Worm (Caenorhabditis elegans): Measurements from ENCODE around the gene ceh-1.

Gene ceh-1

DNA sequence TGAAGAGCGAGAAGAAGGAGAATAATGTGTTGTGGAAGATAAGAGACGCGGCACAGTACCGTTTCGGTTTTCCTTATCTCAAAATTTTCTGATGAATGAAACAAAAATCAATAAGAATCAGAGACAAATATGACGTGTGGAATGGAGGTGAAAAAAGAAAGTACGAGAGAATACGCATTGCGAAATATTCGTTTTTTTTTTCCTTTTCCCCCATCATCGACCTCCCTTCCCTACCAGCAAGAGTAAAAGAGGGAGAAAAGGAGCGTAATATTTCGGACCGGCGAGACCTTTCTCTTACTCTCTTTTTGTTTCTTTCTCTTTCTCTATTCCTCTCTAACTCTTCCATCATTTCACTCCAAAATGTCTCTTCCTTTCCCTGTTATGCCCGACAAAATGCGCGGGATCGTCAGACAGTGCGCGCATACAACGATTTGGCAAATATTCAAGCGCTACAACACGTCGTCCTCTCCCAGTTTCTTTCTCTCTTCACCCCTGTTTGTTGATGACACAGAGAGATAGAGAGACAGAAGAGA, 8.4 kb upstream of the ceh-1 start:
- TF ChIP-seq scrt-1 (GFP tag; IDR thresholded peaks at IDR 0.05) (no peak), ama-1 (optimal IDR thresholded peaks at IDR 0.05) (no peak), hmbx-1 (tag; optimal IDR thresholded peaks at IDR 0.05) (no peak), tbx-11 (GFP tag; IDR thresholded peaks at IDR 0.05) (no peak), F13C5.2 (tag; optimal IDR thresholded peaks at IDR 0.05) (no peak), hmg-4 (GFP tag; optimal IDR thresholded peaks at IDR 0.05) (no peak)

DNA sequence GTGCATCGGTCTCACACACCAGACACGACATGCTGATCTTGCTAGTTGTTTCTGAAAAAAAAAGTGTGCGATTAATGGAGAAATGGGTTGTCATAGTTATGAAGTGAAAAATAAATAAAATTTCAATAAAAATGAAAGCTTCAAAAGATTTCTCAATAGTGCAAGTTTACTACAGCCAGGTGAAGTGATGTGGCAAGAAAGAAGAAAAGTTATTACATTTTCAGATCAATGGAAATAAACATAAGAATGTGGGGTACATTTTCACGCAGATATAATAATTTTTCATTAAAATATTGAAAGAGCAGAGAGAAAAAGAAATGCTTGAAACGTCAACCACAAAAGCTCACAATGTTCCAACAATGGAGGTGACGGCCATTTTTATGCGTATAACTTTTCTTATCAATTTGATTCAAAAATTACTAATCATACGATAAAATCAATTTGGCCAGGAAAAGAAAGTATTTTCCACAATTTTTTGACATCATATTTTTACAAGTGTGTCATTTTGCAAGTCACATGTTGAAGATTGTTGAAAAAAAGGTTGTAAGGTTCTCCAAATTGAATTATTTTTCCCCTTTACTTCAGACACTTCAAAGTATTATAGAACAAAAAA, 6.4 kb upstream of the ceh-1 start, which contains the start of gene nhr-45:
Gene nhr-45, minus strand, starts transcription at position 51 of the 613 bp plus-strand sequence.
- TF ChIP-seq ets-7 (tag; optimal IDR thresholded peaks at IDR 0.05) (no peak), flt-1 (GFP tag; IDR thresholded peaks at IDR 0.05) (no peak), tra-4 (tag; optimal IDR thresholded peaks at IDR 0.05) (no peak), ama-1 (optimal IDR thresholded peaks at IDR 0.05) (no peak), hnd-1 (tag; optimal IDR thresholded peaks at IDR 0.05) (no peak), aly-1 (tag; optimal IDR thresholded peaks at IDR 0.05) (no peak), F13C5.2 (tag; optimal IDR thresholded peaks at IDR 0.05) (no peak), ceh-36 (tag; optimal IDR thresholded peaks at IDR 0.05) (no peak), sea-1 (GFP tag; conservative IDR thresholded peaks at IDR 0.05) (no peak), hmg-4 (GFP tag; optimal IDR thresholded peaks at IDR 0.05) (no peak), hmbx-1 (tag; optimal IDR thresholded peaks at IDR 0.05) (no peak), tbx-37 (GFP tag; conservative IDR thresholded peaks at IDR 0.05) (no peak), ceh-13 (GFP tag; optimal IDR thresholded peaks at IDR 0.05) (no peak), tbx-11 (GFP tag; IDR thresholded peaks at IDR 0.05) (no peak), pes-1 (GFP tag; IDR thresholded peaks at IDR 0.05) (no peak), B0310.2 (tag; optimal IDR thresholded peaks at IDR 0.05) (no peak), scrt-1 (GFP tag; IDR thresholded peaks at IDR 0.05) (no peak)

DNA sequence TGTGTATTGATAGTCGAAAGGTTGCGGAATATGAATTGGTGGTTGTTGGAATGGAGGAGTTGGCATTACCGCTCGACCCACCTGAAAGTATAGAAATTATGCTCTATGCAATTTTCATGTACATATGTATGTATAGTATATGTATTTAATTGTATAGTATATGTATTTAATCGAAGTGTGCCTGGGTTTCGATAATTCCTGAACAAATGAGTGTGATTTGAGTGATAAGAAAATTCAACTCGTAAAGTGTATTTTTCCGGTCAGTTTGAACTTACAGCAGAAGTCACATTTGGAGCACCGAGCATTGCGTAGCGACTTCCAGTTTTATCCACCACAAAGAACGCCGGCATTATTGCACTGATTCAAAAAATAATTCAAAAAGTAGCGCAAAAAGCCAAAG, 4.7 kb upstream of the ceh-1 start:
- TF ChIP-seq ceh-13 (GFP tag; optimal IDR thresholded peaks at IDR 0.05): no peak
- no peak for TF ChIP-seq scrt-1 (GFP tag; IDR thresholded peaks at IDR 0.05)

DNA sequence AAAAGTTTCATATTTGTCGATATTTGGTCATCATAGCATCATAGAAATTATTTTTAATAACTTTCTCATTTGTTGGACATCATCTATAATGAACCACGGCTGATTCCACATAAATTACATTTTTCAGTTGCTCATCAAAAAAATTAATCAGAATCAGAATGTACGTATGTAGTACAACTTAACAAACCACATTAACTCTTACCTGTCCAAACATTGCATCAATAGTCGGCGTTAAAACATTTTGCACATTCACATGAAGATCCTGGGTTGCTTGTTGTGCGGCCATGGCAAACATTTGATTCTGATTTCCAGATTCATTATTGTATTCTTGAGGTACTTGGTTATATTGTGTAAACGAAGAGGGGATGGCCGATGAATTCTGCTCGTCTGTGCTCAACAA, 4.3 kb upstream of the ceh-1 start:
- TF ChIP-seq tbx-11 (GFP tag; IDR thresholded peaks at IDR 0.05) (no peak), sea-1 (GFP tag; conservative IDR thresholded peaks at IDR 0.05) (no peak), pes-1 (GFP tag; IDR thresholded peaks at IDR 0.05) (no peak), ama-1 (optimal IDR thresholded peaks at IDR 0.05) (no peak), F13C5.2 (tag; optimal IDR thresholded peaks at IDR 0.05) (no peak), ets-7 (tag; optimal IDR thresholded peaks at IDR 0.05) (no peak), hnd-1 (tag; optimal IDR thresholded peaks at IDR 0.05) (no peak), hmg-4 (GFP tag; optimal IDR thresholded peaks at IDR 0.05) (no peak), flt-1 (GFP tag; IDR thresholded peaks at IDR 0.05) (no peak), ceh-13 (GFP tag; optimal IDR thresholded peaks at IDR 0.05) (no peak)

DNA sequence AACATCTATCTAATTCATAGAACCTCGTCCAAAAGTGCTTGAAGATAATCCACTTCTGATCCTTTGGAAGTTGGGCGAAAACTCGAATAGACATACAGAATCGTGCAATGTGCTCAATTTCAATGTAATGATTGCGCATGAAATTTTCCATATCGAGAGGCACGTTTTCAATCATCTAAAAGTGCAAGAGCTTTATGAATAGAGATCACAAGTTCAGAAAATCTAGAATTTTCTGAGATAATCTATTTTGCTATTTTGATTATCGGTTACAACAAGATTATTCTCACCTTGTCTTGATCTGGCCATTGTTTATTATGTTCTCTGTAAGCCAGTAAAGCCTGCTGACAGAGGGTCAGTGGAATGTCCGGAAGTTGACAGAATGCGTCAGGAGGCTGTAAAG, 3.6 kb upstream of the ceh-1 start:
- TF ChIP-seq hmbx-1 (tag; optimal IDR thresholded peaks at IDR 0.05) (no peak), hmg-4 (GFP tag; optimal IDR thresholded peaks at IDR 0.05) (no peak), scrt-1 (GFP tag; IDR thresholded peaks at IDR 0.05) (no peak), ama-1 (optimal IDR thresholded peaks at IDR 0.05) (no peak), tra-4 (tag; optimal IDR thresholded peaks at IDR 0.05) (no peak), sea-1 (GFP tag; conservative IDR thresholded peaks at IDR 0.05) (no peak), aly-1 (tag; optimal IDR thresholded peaks at IDR 0.05) (no peak), ceh-36 (tag; optimal IDR thresholded peaks at IDR 0.05) (no peak), B0310.2 (tag; optimal IDR thresholded peaks at IDR 0.05) (no peak), ceh-13 (GFP tag; optimal IDR thresholded peaks at IDR 0.05) (no peak), hnd-1 (tag; optimal IDR thresholded peaks at IDR 0.05) (no peak), tbx-11 (GFP tag; IDR thresholded peaks at IDR 0.05) (no peak), flt-1 (GFP tag; IDR thresholded peaks at IDR 0.05) (no peak), F13C5.2 (tag; optimal IDR thresholded peaks at IDR 0.05) (no peak), pes-1 (GFP tag; IDR thresholded peaks at IDR 0.05) (no peak), tbx-37 (GFP tag; conservative IDR thresholded peaks at IDR 0.05) (no peak), ets-7 (tag; optimal IDR thresholded peaks at IDR 0.05) (no peak)

DNA sequence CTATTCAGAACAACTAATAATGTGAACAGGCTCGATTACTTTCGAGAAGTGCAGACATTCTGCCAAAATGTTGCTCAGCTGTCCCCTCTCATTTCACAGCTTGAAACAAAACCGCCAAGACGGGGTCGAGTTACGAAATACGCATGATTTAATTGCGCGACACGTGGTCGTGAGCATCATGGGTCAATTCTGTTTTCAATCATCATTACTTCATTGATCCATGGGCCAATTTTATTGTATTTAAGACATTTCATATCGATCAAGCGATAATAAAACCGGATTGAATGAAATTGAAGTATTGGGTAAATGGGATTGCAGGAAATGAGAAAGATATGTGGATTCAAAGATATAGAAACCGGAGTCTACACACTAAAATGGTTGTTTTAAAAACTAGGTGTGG, 1.0 kb downstream of the ceh-1 start:
- TF ChIP-seq ceh-36 (tag; optimal IDR thresholded peaks at IDR 0.05) (no peak), aly-1 (tag; optimal IDR thresholded peaks at IDR 0.05) (no peak), pes-1 (GFP tag; IDR thresholded peaks at IDR 0.05) (no peak), hnd-1 (tag; optimal IDR thresholded peaks at IDR 0.05) (no peak)

DNA sequence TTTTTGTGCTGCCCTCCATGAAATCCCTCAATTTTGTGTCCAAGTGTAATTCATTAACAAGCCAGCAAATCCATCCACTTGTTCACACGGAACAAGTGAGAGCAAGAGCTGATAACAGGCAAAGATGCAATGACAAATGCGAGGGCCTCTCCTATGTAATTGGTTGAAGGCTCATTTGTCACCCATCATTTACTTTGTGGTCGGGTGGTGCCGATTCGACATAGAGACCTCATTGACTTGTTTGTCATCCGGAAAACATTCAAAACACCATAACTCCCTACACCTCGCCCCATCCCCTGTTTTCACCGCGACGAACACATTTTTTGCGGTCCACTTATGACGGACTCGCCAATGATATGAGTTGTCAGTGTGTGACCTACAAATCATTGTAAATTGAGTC, 2.5 kb downstream of the ceh-1 start:
- no peak for TF ChIP-seq ama-1 (optimal IDR thresholded peaks at IDR 0.05)

DNA sequence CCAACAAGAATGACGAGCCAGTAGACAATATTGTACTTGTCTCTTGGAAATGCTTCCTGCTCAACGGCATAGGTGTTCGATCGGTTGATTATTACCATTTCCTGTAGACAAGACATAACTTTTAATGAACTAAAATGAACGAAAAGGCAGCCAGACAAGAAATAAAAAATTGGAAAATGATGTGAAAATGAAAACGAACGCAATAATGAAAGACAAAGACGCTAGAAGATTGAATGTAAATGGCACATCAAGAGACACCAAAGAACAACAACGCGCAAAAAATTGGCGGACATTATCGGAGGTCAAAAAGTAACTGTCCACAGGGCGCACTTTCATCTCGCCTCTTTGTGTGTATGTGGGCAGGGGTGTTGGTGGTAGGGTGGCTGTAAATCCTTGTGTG, 4.9 kb downstream of the ceh-1 start, which contains the start of gene ent-5:
Gene ent-5, minus strand, starts transcription at position 101 of the 400 bp plus-strand sequence.
- no peak for TF ChIP-seq hmbx-1 (tag; optimal IDR thresholded peaks at IDR 0.05)
- no peak for TF ChIP-seq tbx-37 (GFP tag; conservative IDR thresholded peaks at IDR 0.05)
- no peak for TF ChIP-seq scrt-1 (GFP tag; IDR thresholded peaks at IDR 0.05)
- no peak for TF ChIP-seq ets-7 (tag; optimal IDR thresholded peaks at IDR 0.05)
- no peak for TF ChIP-seq ama-1 (optimal IDR thresholded peaks at IDR 0.05)
- TF ChIP-seq pes-1 (GFP tag; IDR thresholded peaks at IDR 0.05): no peak
- no peak for TF ChIP-seq ceh-36 (tag; optimal IDR thresholded peaks at IDR 0.05)
- TF ChIP-seq hmg-4 (GFP tag; optimal IDR thresholded peaks at IDR 0.05): no peak
- no peak for TF ChIP-seq sea-1 (GFP tag; conservative IDR thresholded peaks at IDR 0.05)
- TF ChIP-seq ceh-13 (GFP tag; optimal IDR thresholded peaks at IDR 0.05): no peak
- no peak for TF ChIP-seq hnd-1 (tag; optimal IDR thresholded peaks at IDR 0.05)
- no peak for TF ChIP-seq aly-1 (tag; optimal IDR thresholded peaks at IDR 0.05)
- no peak for TF ChIP-seq tra-4 (tag; optimal IDR thresholded peaks at IDR 0.05)
- no peak for TF ChIP-seq F13C5.2 (tag; optimal IDR thresholded peaks at IDR 0.05)
- no peak for TF ChIP-seq B0310.2 (tag; optimal IDR thresholded peaks at IDR 0.05)
- no peak for TF ChIP-seq flt-1 (GFP tag; IDR thresholded peaks at IDR 0.05)
- TF ChIP-seq tbx-11 (GFP tag; IDR thresholded peaks at IDR 0.05): no peak

Data from whole organism, early embryonic.